Fruit fly (Drosophila melanogaster) S2 (cell line): ENCODE measurements around the gene CG13813.

Experiments used
- CG8478 ChIP-seq: fragments of >200 bp; optimal IDR thresholded peaks from 2 replicates; lab custom pipeline; 2018
- CTCF ChIP-seq, 2 experiments: fragments of >200 bp; optimal IDR thresholded peaks; 2 replicates each; lab custom pipeline; 2018

dm6 chr3L:20247513-20248173 is 16.2 kb downstream of the CG13813 start, which contains the start of gene rdgC:
- TF ChIP-seq CG8478 (lab: Kevin White, UChicago) = no peak
- no peak for TF ChIP-seq CTCF (optimal IDR thresholded peaks at IDR 0.05; lab: Kevin White, UChicago)
